Worm (Caenorhabditis elegans) whole organism, L3 larva: ENCODE measurements around the gene C06A12.3.

Experiments used
- R02D3.7 ChIP-seq: fragments of 150-350 bp; optimal IDR thresholded peaks from 2 replicates; lab custom pipeline; 2014; ENCODE audit warnings: missing biosample characterization, missing genetic modification characterization
- ZK546.5 ChIP-seq: sonication (generic microtip); optimal IDR thresholded peaks from 2 replicates; lab custom pipeline; 2017; ENCODE audit warnings: missing biosample characterization, missing genetic modification characterization
- aly-2 ChIP-seq: fragments of 150-350 bp; optimal IDR thresholded peaks from 2 replicates; lab custom pipeline; 2014; ENCODE audit warnings: missing biosample characterization, missing genetic modification characterization
- ama-1 ChIP-seq: fragments of 150-350 bp; optimal IDR thresholded peaks from 2 replicates; lab custom pipeline; 2018
- ceh-16 ChIP-seq: sonication (generic microtip); optimal IDR thresholded peaks from 2 replicates; lab custom pipeline; 2017; ENCODE audit warnings: missing biosample characterization, missing genetic modification characterization
- ceh-28 ChIP-seq: fragments of 150-350 bp; optimal IDR thresholded peaks from 2 replicates; lab custom pipeline; 2014; ENCODE audit warnings: missing biosample characterization, missing genetic modification reagents, missing genetic modification characterization
- ceh-82 ChIP-seq: fragments of 150-350 bp; optimal IDR thresholded peaks from 2 replicates; lab custom pipeline; 2014; ENCODE audit warnings: missing biosample characterization, missing genetic modification characterization
- ceh-9 ChIP-seq: sonication (generic microtip); optimal IDR thresholded peaks from 2 replicates; lab custom pipeline; 2018; ENCODE audit warnings: missing biosample characterization, missing genetic modification characterization
- daf-12 ChIP-seq: fragments of 150-350 bp; optimal IDR thresholded peaks from 2 replicates; lab custom pipeline; 2014; ENCODE audit warnings: missing biosample characterization, missing genetic modification reagents, missing genetic modification characterization
- egl-27 ChIP-seq: sonication (generic microtip); optimal IDR thresholded peaks from 4 replicates; lab custom pipeline; 2017; ENCODE audit warnings: missing biosample characterization, missing genetic modification reagents, missing genetic modification characterization
- egl-5 ChIP-seq: fragments of 150-350 bp; optimal IDR thresholded peaks from 2 replicates; lab custom pipeline; 2017; ENCODE audit warnings: missing biosample characterization, missing genetic modification reagents, missing genetic modification characterization, inconsistent platforms
- elt-1 ChIP-seq: fragments of 150-350 bp; optimal IDR thresholded peaks from 2 replicates; lab custom pipeline; 2014; ENCODE audit warnings: missing biosample characterization, missing genetic modification characterization
- elt-2 ChIP-seq: sonication (generic microtip); optimal IDR thresholded peaks from 2 replicates; lab custom pipeline; 2016; ENCODE audit warnings: missing genetic modification reagents, mild to moderate bottlenecking, missing genetic modification characterization, missing compliant biosample characterization
- eor-1 ChIP-seq, 2 experiments: fragments of 150-350 bp; optimal IDR thresholded peaks; 2 replicates each; lab custom pipeline; 2014 to 2018; ENCODE audit warnings: missing biosample characterization in 2 of 2, missing genetic modification characterization in 2 of 2
- fkh-10 ChIP-seq: sonication (generic microtip); optimal IDR thresholded peaks from 2 replicates; lab custom pipeline; 2017; ENCODE audit warnings: missing biosample characterization, missing genetic modification reagents, missing genetic modification characterization
- fkh-2 ChIP-seq: fragments of 150-350 bp; optimal IDR thresholded peaks from 2 replicates; lab custom pipeline; 2014; ENCODE audit warnings: missing biosample characterization, missing genetic modification reagents, missing genetic modification characterization
- fos-1 ChIP-seq: fragments of 150-350 bp; optimal IDR thresholded peaks from 2 replicates; lab custom pipeline; 2014; ENCODE audit warnings: missing biosample characterization, missing genetic modification characterization
- hmg-11 ChIP-seq: sonication (generic microtip); optimal IDR thresholded peaks from 2 replicates; lab custom pipeline; 2016; ENCODE audit warnings: missing genetic modification characterization, missing compliant biosample characterization
- jun-1 ChIP-seq: fragments of 150-350 bp; optimal IDR thresholded peaks from 2 replicates; lab custom pipeline; 2014; ENCODE audit warnings: missing biosample characterization, missing genetic modification reagents, missing genetic modification characterization
- lin-15B ChIP-seq: fragments of 150-350 bp; optimal IDR thresholded peaks from 2 replicates; lab custom pipeline; 2014; ENCODE audit warnings: missing biosample characterization, missing genetic modification characterization
- lin-39 ChIP-seq: fragments of 150-350 bp; optimal IDR thresholded peaks from 2 replicates; lab custom pipeline; 2018; ENCODE audit warnings: missing biosample characterization, missing genetic modification reagents, missing genetic modification characterization
- mdl-1 ChIP-seq: fragments of 150-350 bp; optimal IDR thresholded peaks from 2 replicates; lab custom pipeline; 2014; ENCODE audit warnings: missing biosample characterization, missing genetic modification characterization
- mml-1 ChIP-seq: fragments of 150-350 bp; sonication (generic microtip); optimal IDR thresholded peaks from 3 replicates; lab custom pipeline; 2014; ENCODE audit warnings: missing biosample characterization, missing genetic modification characterization
- nfya-1 ChIP-seq: sonication (generic microtip); optimal IDR thresholded peaks from 2 replicates; lab custom pipeline; 2017; ENCODE audit warnings: missing genetic modification characterization, mild to moderate bottlenecking, missing compliant biosample characterization, antibody characterized with exemption, moderate library complexity; ENCODE audit not compliant: insufficient read depth
- nhr-11 ChIP-seq: fragments of 150-350 bp; optimal IDR thresholded peaks from 2 replicates; lab custom pipeline; 2014; ENCODE audit warnings: missing biosample characterization, missing genetic modification characterization
- nhr-12 ChIP-seq: fragments of 150-350 bp; optimal IDR thresholded peaks from 2 replicates; lab custom pipeline; 2014; ENCODE audit warnings: missing biosample characterization, missing genetic modification characterization
- nhr-23 ChIP-seq: fragments of 150-350 bp; optimal IDR thresholded peaks from 2 replicates; lab custom pipeline; 2014; ENCODE audit warnings: missing biosample characterization, missing genetic modification reagents, missing genetic modification characterization
- nhr-237 ChIP-seq: fragments of 150-350 bp; optimal IDR thresholded peaks from 2 replicates; lab custom pipeline; 2014; ENCODE audit warnings: missing biosample characterization, missing genetic modification characterization
- nhr-25 ChIP-seq: sonication (generic microtip); optimal IDR thresholded peaks from 2 replicates; lab custom pipeline; 2017; ENCODE audit warnings: missing biosample characterization, missing genetic modification characterization
- nhr-28 ChIP-seq: fragments of 150-350 bp; optimal IDR thresholded peaks from 2 replicates; lab custom pipeline; 2014; ENCODE audit warnings: missing biosample characterization, missing genetic modification characterization
- nhr-43 ChIP-seq: sonication (generic microtip); optimal IDR thresholded peaks from 2 replicates; lab custom pipeline; 2016; ENCODE audit warnings: mild to moderate bottlenecking, missing genetic modification characterization, missing compliant biosample characterization; ENCODE audit not compliant: poor library complexity, severe bottlenecking
- nhr-76 ChIP-seq: fragments of 150-350 bp; sonication (generic microtip); optimal IDR thresholded peaks from 5 replicates; lab custom pipeline; 2014; ENCODE audit warnings: missing biosample characterization, missing genetic modification characterization
- nhr-77 ChIP-seq: fragments of 150-350 bp; optimal IDR thresholded peaks from 2 replicates; lab custom pipeline; 2014; ENCODE audit warnings: missing biosample characterization, missing genetic modification characterization
- pha-4 ChIP-seq: fragments of 150-350 bp; optimal IDR thresholded peaks from 2 replicates; lab custom pipeline; 2014; ENCODE audit warnings: missing biosample characterization, missing genetic modification reagents, missing genetic modification characterization
- sea-2 ChIP-seq: fragments of 150-350 bp; sonication (generic microtip); optimal IDR thresholded peaks from 4 replicates; lab custom pipeline; 2014; ENCODE audit warnings: missing biosample characterization, missing genetic modification reagents, missing genetic modification characterization
- snpc-4 ChIP-seq: fragments of 150-350 bp; optimal IDR thresholded peaks from 2 replicates; lab custom pipeline; 2014; ENCODE audit warnings: missing biosample characterization, missing genetic modification characterization
- tbx-2 ChIP-seq: sonication (generic microtip); optimal IDR thresholded peaks from 2 replicates; lab custom pipeline; 2016; ENCODE audit warnings: mild to moderate bottlenecking, missing genetic modification characterization, missing compliant biosample characterization
- unc-62 ChIP-seq: fragments of 150-350 bp; sonication (generic microtip); optimal IDR thresholded peaks from 4 replicates; lab custom pipeline; 2014; ENCODE audit warnings: missing biosample characterization, missing genetic modification reagents, missing genetic modification characterization
- ztf-11 ChIP-seq: fragments of 150-350 bp; optimal IDR thresholded peaks from 2 replicates; lab custom pipeline; 2014; ENCODE audit warnings: missing biosample characterization, missing genetic modification characterization
- ztf-4 ChIP-seq: fragments of 150-350 bp; optimal IDR thresholded peaks from 2 replicates; lab custom pipeline; 2014; ENCODE audit warnings: missing biosample characterization, missing genetic modification characterization

Gene C06A12.3

ce11 chrIV:17450443-17450842, 22.9 kb downstream of the C06A12.3 start, which contains the start of gene F11E6.8:
Gene F11E6.8, minus strand, starts transcription at chrIV:17450543.
- TF ChIP-seq aly-2 (tag; lab: Kevin White, UChicago) (no peak), ceh-16 (tag; lab: Kevin White, UChicago) (no peak), elt-1 (no peak), egl-5 (tag; lab: Kevin White, UChicago) (no peak), nhr-28 (tag; lab: Kevin White, UChicago) (no peak), mml-1 (tag; lab: Kevin White, UChicago) (no peak), ztf-11 (no peak), ama-1 (lab: Kevin White, UChicago) (no peak)
- TF ChIP-seq, all 47 proteins: peak for 0

- TF ChIP-seq ztf-4 (no peak), pha-4 (tag; lab: Kevin White, UChicago) (no peak), nhr-237 (no peak), ZK546.5 (no peak), nhr-11 (tag; lab: Kevin White, UChicago) (no peak), unc-62 (GFP tag; lab: Kevin White, UChicago) (no peak), daf-12 (tag; lab: Kevin White, UChicago) (no peak), mdl-1 (tag; lab: Kevin White, UChicago) (no peak), fkh-2 (tag; lab: Kevin White, UChicago) (no peak), aly-2 (tag; lab: Kevin White, UChicago) (no peak), elt-1 (no peak), ceh-28 (tag; lab: Kevin White, UChicago) (no peak), nhr-76 (no peak), lin-15B (no peak), eor-1 (tag; optimal IDR thresholded peaks at IDR 0.05; lab: Kevin White, UChicago) (no peak), tbx-2 (tag; lab: Kevin White, UChicago) (no peak), ceh-16 (tag; lab: Kevin White, UChicago) (no peak)
These were observed 25.7 kb downstream of the C06A12.3 start for ce11 chrIV:17453200-17453599.

ce11 chrIV:17453996-17454395, 26.5 kb downstream of the C06A12.3 start:
- no peak for TF ChIP-seq nfya-1
- TF ChIP-seq egl-5 (tag; lab: Kevin White, UChicago): no peak
- TF ChIP-seq lin-39 (tag; lab: Kevin White, UChicago): no peak
- TF ChIP-seq, all 47 proteins: peak for 0

DNA sequence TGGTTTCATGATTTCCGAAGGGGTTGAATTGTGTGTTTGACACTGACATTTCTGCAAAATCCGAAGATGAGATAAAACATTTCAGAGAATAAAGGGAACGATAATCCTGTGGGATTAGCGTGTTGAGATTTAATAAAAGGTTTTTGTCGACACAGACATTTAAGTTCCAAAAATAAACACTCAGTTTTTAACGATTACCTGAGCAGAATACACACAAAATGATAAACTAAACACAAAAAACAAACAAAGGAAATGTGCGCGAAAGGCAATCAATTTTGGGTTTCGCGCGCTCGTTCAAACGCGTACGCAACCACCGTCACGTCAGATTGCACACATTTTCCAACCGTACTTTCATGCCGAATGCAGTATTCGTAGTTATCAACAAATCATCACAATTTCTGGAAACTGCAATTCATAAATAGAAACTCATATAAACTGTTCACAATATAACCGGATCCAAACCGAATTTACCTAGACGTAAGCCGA, 33.7 kb downstream of the C06A12.3 start, which contains the start of gene rif-1.1:
rif-1.1 (minus strand) TSS at position 51 of the 486 bp plus-strand sequence.
- no peak for TF ChIP-seq hmg-11 (tag; lab: Kevin White, UChicago)
- TF ChIP-seq pha-4 (tag; lab: Kevin White, UChicago): peak; percentile 92
- no peak for TF ChIP-seq R02D3.7 (tag; lab: Kevin White, UChicago)
- TF ChIP-seq nhr-23: peak; percentile 18
- no peak for TF ChIP-seq egl-5 (tag; lab: Kevin White, UChicago)
- TF ChIP-seq lin-15B: peak; percentile 27
- no peak for TF ChIP-seq ztf-11
- peak; percentile 65 for TF ChIP-seq nfya-1
- TF ChIP-seq nhr-25 (tag; lab: Kevin White, UChicago): peak; percentile 10
- peak; percentile 45 for TF ChIP-seq lin-39 (tag; lab: Kevin White, UChicago)
- no peak for TF ChIP-seq aly-2 (tag; lab: Kevin White, UChicago)
- peak; percentile 36 for TF ChIP-seq elt-2 (tag; lab: Kevin White, UChicago)

- TF ChIP-seq nhr-77: no peak
- no peak for TF ChIP-seq snpc-4 (tag; lab: Kevin White, UChicago)
- no peak for TF ChIP-seq elt-2 (tag; lab: Kevin White, UChicago)
- no peak for TF ChIP-seq jun-1
- TF ChIP-seq ceh-82 (tag; lab: Kevin White, UChicago): no peak
- no peak for TF ChIP-seq nhr-43
- no peak for TF ChIP-seq sea-2 (GFP tag; lab: Kevin White, UChicago)
- no peak for TF ChIP-seq ceh-28 (tag; lab: Kevin White, UChicago)
- no peak for TF ChIP-seq fos-1 (tag; lab: Kevin White, UChicago)
- no peak for TF ChIP-seq nhr-12
- TF ChIP-seq fkh-10: no peak
- no peak for TF ChIP-seq daf-12 (tag; lab: Kevin White, UChicago)
- no peak for TF ChIP-seq eor-1 (tag; optimal IDR thresholded peaks at IDR 0.05; lab: Kevin White, UChicago)
- no peak for TF ChIP-seq nhr-237
- no peak for TF ChIP-seq nhr-11 (tag; lab: Kevin White, UChicago)
- TF ChIP-seq egl-27 (tag; lab: Kevin White, UChicago): no peak
- no peak for TF ChIP-seq ceh-9 (tag; lab: Kevin White, UChicago)
These were observed 35.6 kb downstream of the C06A12.3 start, which contains the start of gene F11E6.10 for ce11 chrIV:17463108-17463608. Gene F11E6.10, minus strand, starts transcription at chrIV:17463158.
